Worm (Caenorhabditis elegans): ENCODE results near the gene C40A11.6.

- TF ChIP-seq ceh-18 (tag; optimal IDR thresholded peaks at IDR 0.05): no peak
- TF ChIP-seq dmd-4 (tag; optimal IDR thresholded peaks at IDR 0.05; ENCODE audit: borderline replicate concordance): no peak
- TF ChIP-seq pax-1 (tag; optimal IDR thresholded peaks at IDR 0.05): no peak
- TF ChIP-seq nhr-232 (tag; optimal IDR thresholded peaks at IDR 0.05): no peak
- no peak for TF ChIP-seq ceh-34 (tag; optimal IDR thresholded peaks at IDR 0.05)
- no peak for TF ChIP-seq ceh-9 (tag; optimal IDR thresholded peaks at IDR 0.05)
- no peak for TF ChIP-seq pqm-1 (tag; optimal IDR thresholded peaks at IDR 0.05)
- no peak for TF ChIP-seq gmeb-2 (tag; optimal IDR thresholded peaks at IDR 0.05)
- no peak for TF ChIP-seq tbx-2 (tag; optimal IDR thresholded peaks at IDR 0.05)
- no peak for TF ChIP-seq nfya-1 (tag; optimal IDR thresholded peaks at IDR 0.05)
Measured at ce11 chrII:2112948-2113347, 32.5 kb downstream of the C40A11.6 start, which contains the start of gene R52.6.
